Fruit fly (Drosophila melanogaster) whole organism, embryonic: ENCODE results near the gene slif.

Experiments used
- Aef1 ChIP-seq: fragments of 200-800 bp; sonication (Bioruptor generic); IDR thresholded peaks from 3 replicates; pipeline ENCODE4 v1.3.6; 2022; ENCODE audit warnings: missing biosample characterization, missing genetic modification characterization
- Blimp-1 ChIP-seq: fragments of 200-800 bp; sonication (Bioruptor generic); optimal IDR thresholded peaks from 3 replicates; lab custom pipeline; 2018; ENCODE audit warnings: missing biosample characterization, missing genetic modification characterization, mild to moderate bottlenecking, moderate library complexity, missing genetic modification reagents
- Bteb2 ChIP-seq: fragments of 200-800 bp; sonication (Bioruptor generic); optimal IDR thresholded peaks from 2 replicates; lab custom pipeline; 2016; ENCODE audit warnings: missing biosample characterization, missing genetic modification characterization
- CG11723 ChIP-seq: fragments of 200-800 bp; sonication (Bioruptor generic); optimal IDR thresholded peaks from 2 replicates; lab custom pipeline; 2017; ENCODE audit warnings: missing biosample characterization, mild to moderate bottlenecking, missing genetic modification characterization
- CG13424 ChIP-seq: fragments of 200-800 bp; sonication (Bioruptor generic); optimal IDR thresholded peaks from 2 replicates; lab custom pipeline; 2019; ENCODE audit warnings: missing biosample characterization, mild to moderate bottlenecking, missing genetic modification characterization, moderate library complexity
- CG14050 ChIP-seq: fragments of 200-800 bp; sonication (Bioruptor generic); IDR thresholded peaks from 3 replicates; pipeline ENCODE4 v1.3.6; 2022; ENCODE audit warnings: missing biosample characterization, missing genetic modification characterization
- CG15479 ChIP-seq: fragments of 200-800 bp; sonication (Bioruptor generic); optimal IDR thresholded peaks from 3 replicates; lab custom pipeline; 2019; ENCODE audit warnings: missing biosample characterization, mild to moderate bottlenecking, missing genetic modification characterization, moderate library complexity
- CG1603 ChIP-seq: fragments of 200-800 bp; sonication (Bioruptor generic); optimal IDR thresholded peaks from 2 replicates; lab custom pipeline; 2019; ENCODE audit warnings: missing biosample characterization, mild to moderate bottlenecking, missing genetic modification characterization, moderate library complexity
- CG1647 ChIP-seq: fragments of 200-800 bp; sonication (Bioruptor generic); optimal IDR thresholded peaks from 3 replicates; lab custom pipeline; 2016; ENCODE audit warnings: missing biosample characterization, missing genetic modification characterization
- CG18011 ChIP-seq: fragments of 200-800 bp; sonication (Bioruptor generic); optimal IDR thresholded peaks from 2 replicates; lab custom pipeline; 2017; ENCODE audit warnings: missing biosample characterization, missing genetic modification characterization, mild to moderate bottlenecking, moderate library complexity, missing genotype
- CG18262 ChIP-seq: fragments of 200-800 bp; optimal IDR thresholded peaks from 3 replicates; lab custom pipeline; 2019; ENCODE audit warnings: missing biosample characterization, mild to moderate bottlenecking, missing genetic modification characterization, moderate library complexity
- CG1832 ChIP-seq: fragments of 200-800 bp; sonication (Bioruptor generic); optimal IDR thresholded peaks from 2 replicates; lab custom pipeline; 2017; ENCODE audit warnings: missing biosample characterization, mild to moderate bottlenecking, missing genetic modification characterization, inconsistent platforms
- CG30020 ChIP-seq: fragments of 200-800 bp; optimal IDR thresholded peaks from 2 replicates; lab custom pipeline; 2019; ENCODE audit warnings: missing biosample characterization, mild to moderate bottlenecking, missing genetic modification characterization, moderate library complexity
- CG3995 ChIP-seq: fragments of 200-800 bp; sonication (Bioruptor generic); optimal IDR thresholded peaks from 3 replicates; lab custom pipeline; 2016; ENCODE audit warnings: missing biosample characterization, missing genetic modification characterization
- CG8944 ChIP-seq: fragments of 200-800 bp; sonication (Bioruptor generic); optimal IDR thresholded peaks from 3 replicates; lab custom pipeline; 2016; ENCODE audit warnings: missing biosample characterization, missing genetic modification characterization
- CG9437 ChIP-seq: fragments of 200-800 bp; sonication (Bioruptor generic); optimal IDR thresholded peaks from 2 replicates; lab custom pipeline; 2018; ENCODE audit warnings: missing biosample characterization, mild to moderate bottlenecking, missing genetic modification characterization
- CoRest ChIP-seq: fragments of 200-800 bp; sonication (Bioruptor generic); optimal IDR thresholded peaks from 3 replicates; lab custom pipeline; 2018; ENCODE audit warnings: missing biosample characterization, mild to moderate bottlenecking, missing genetic modification characterization, moderate library complexity
- Dll ChIP-seq: fragments of 200-800 bp; sonication (Bioruptor generic); IDR thresholded peaks from 4 replicates; pipeline ENCODE4 v1.3.6; 2022; ENCODE audit warnings: missing biosample characterization, missing genetic modification characterization; ENCODE audit not compliant: partially characterized antibody
- Drgx ChIP-seq: fragments of 200-800 bp; sonication (Bioruptor generic); IDR thresholded peaks from 2 replicates; pipeline ENCODE4 v1.3.6; 2022; ENCODE audit warnings: missing biosample characterization, missing genetic modification characterization
- Ets65A ChIP-seq: fragments of 200-800 bp; sonication (Bioruptor generic); peaks from one replicate; lab custom pipeline; 2016; ENCODE audit warnings: missing biosample characterization, missing genetic modification characterization
- Ets97D ChIP-seq: fragments of 200-800 bp; sonication (Bioruptor generic); optimal IDR thresholded peaks from 3 replicates; lab custom pipeline; 2016; ENCODE audit warnings: missing biosample characterization, missing genetic modification characterization
- Fer2 ChIP-seq: fragments of 200-800 bp; sonication (Bioruptor generic); optimal IDR thresholded peaks from 2 replicates; lab custom pipeline; 2018; ENCODE audit warnings: missing biosample characterization, mild to moderate bottlenecking, missing genetic modification characterization, moderate library complexity
- Fer3 ChIP-seq: fragments of 200-800 bp; sonication (Bioruptor generic); optimal IDR thresholded peaks from 2 replicates; lab custom pipeline; 2018; ENCODE audit warnings: missing biosample characterization, mild to moderate bottlenecking, missing genetic modification characterization, moderate library complexity
- H2.0 ChIP-seq: fragments of 200-800 bp; sonication (Bioruptor generic); IDR thresholded peaks from 2 replicates; pipeline ENCODE4 v1.3.6; 2022; ENCODE audit warnings: missing biosample characterization, missing genetic modification characterization
- HHEX ChIP-seq: fragments of 200-800 bp; sonication (Bioruptor generic); optimal IDR thresholded peaks from 3 replicates; lab custom pipeline; 2017; ENCODE audit warnings: missing biosample characterization, mild to moderate bottlenecking, missing genetic modification characterization, missing genetic modification reagents
- HLH4C ChIP-seq: fragments of 200-800 bp; sonication (Bioruptor generic); IDR thresholded peaks from 3 replicates; pipeline ENCODE4 v1.3.6; 2022; ENCODE audit warnings: missing biosample characterization, missing genetic modification characterization; ENCODE audit not compliant: partially characterized antibody
- HmgZ ChIP-seq: fragments of 200-800 bp; sonication (Bioruptor generic); optimal IDR thresholded peaks from 2 replicates; lab custom pipeline; 2018; ENCODE audit warnings: missing biosample characterization, mild to moderate bottlenecking, missing genetic modification characterization
- Hmx ChIP-seq: fragments of 200-800 bp; sonication (Bioruptor generic); optimal IDR thresholded peaks from 2 replicates; lab custom pipeline; 2016; ENCODE audit warnings: missing biosample characterization, missing genetic modification characterization
- Lim3 ChIP-seq: fragments of 200-800 bp; sonication (Bioruptor generic); IDR thresholded peaks from 2 replicates; pipeline ENCODE4 v1.3.6; 2022; ENCODE audit warnings: missing biosample characterization, missing genetic modification characterization
- Opbp ChIP-seq: fragments of 200-800 bp; sonication (Bioruptor generic); IDR thresholded peaks from 3 replicates; pipeline ENCODE4 v1.3.6; 2022; ENCODE audit warnings: missing biosample characterization, missing genetic modification characterization; ENCODE audit not compliant: partially characterized antibody
- Rx ChIP-seq: fragments of 200-800 bp; sonication (Bioruptor generic); IDR thresholded peaks from 2 replicates; pipeline ENCODE4 v1.3.6; 2022; ENCODE audit warnings: missing biosample characterization, missing genetic modification characterization
- Tbp ChIP-seq: fragments of >200 bp; optimal IDR thresholded peaks from 2 replicates; lab custom pipeline; 2018; ENCODE audit warnings: missing biosample characterization, missing genetic modification characterization
- ac ChIP-seq: fragments of 200-800 bp; sonication (Bioruptor generic); optimal IDR thresholded peaks from 3 replicates; lab custom pipeline; 2017; ENCODE audit warnings: missing biosample characterization, mild to moderate bottlenecking, missing genetic modification characterization
- ato ChIP-seq: fragments of 200-800 bp; sonication (Bioruptor generic); IDR thresholded peaks from 2 replicates; pipeline ENCODE4 v1.3.6; 2022; ENCODE audit warnings: missing biosample characterization, missing genetic modification characterization; ENCODE audit not compliant: partially characterized antibody
- bcd ChIP-seq: fragments of 200-800 bp; sonication (Bioruptor generic); optimal IDR thresholded peaks from 2 replicates; lab custom pipeline; 2017; ENCODE audit warnings: missing biosample characterization, mild to moderate bottlenecking, missing genetic modification characterization
- btn ChIP-seq: fragments of 200-800 bp; sonication (Bioruptor generic); optimal IDR thresholded peaks from 2 replicates; lab custom pipeline; 2016; ENCODE audit warnings: missing biosample characterization, missing genetic modification characterization
- cwo ChIP-seq: fragments of 200-800 bp; sonication (Bioruptor generic); optimal IDR thresholded peaks from 3 replicates; lab custom pipeline; 2017; ENCODE audit warnings: missing biosample characterization, missing genetic modification characterization, mild to moderate bottlenecking, moderate library complexity, missing genetic modification reagents
- fd64A ChIP-seq: fragments of 200-800 bp; sonication (Bioruptor generic); optimal IDR thresholded peaks from 3 replicates; lab custom pipeline; 2018; ENCODE audit warnings: missing biosample characterization, mild to moderate bottlenecking, missing genetic modification characterization
- gcm2 ChIP-seq: fragments of 200-800 bp; sonication (Bioruptor generic); optimal IDR thresholded peaks from 2 replicates; lab custom pipeline; 2016; ENCODE audit warnings: missing biosample characterization, missing genetic modification characterization
- her ChIP-seq: fragments of 200-800 bp; sonication (Bioruptor generic); optimal IDR thresholded peaks from 2 replicates; lab custom pipeline; 2016; ENCODE audit warnings: missing biosample characterization, missing genetic modification characterization
- ind ChIP-seq: fragments of 200-800 bp; sonication (Bioruptor generic); optimal IDR thresholded peaks from 3 replicates; lab custom pipeline; 2016; ENCODE audit warnings: missing biosample characterization, missing genetic modification characterization
- jigr1 ChIP-seq: fragments of 200-800 bp; sonication (Bioruptor generic); IDR thresholded peaks from 3 replicates; pipeline ENCODE4 v1.3.6; 2022; ENCODE audit warnings: missing biosample characterization, missing genetic modification characterization
- kay ChIP-seq: fragments of 200-800 bp; sonication (Bioruptor generic); optimal IDR thresholded peaks from 2 replicates; lab custom pipeline; 2016; ENCODE audit warnings: missing biosample characterization, missing genetic modification characterization
- nmo ChIP-seq: fragments of 200-800 bp; sonication (Bioruptor generic); optimal IDR thresholded peaks from 2 replicates; lab custom pipeline; 2018; ENCODE audit warnings: missing biosample characterization, mild to moderate bottlenecking, missing genetic modification characterization, moderate library complexity
- ranshi ChIP-seq: fragments of 200-800 bp; sonication (Bioruptor generic); IDR thresholded peaks from 2 replicates; pipeline ENCODE4 v1.3.6; 2022; ENCODE audit warnings: missing biosample characterization, missing genetic modification characterization
- salm ChIP-seq: fragments of 200-800 bp; sonication (Bioruptor generic); optimal IDR thresholded peaks from 2 replicates; lab custom pipeline; 2018; ENCODE audit warnings: missing biosample characterization, mild to moderate bottlenecking, missing genetic modification characterization
- scrt ChIP-seq: fragments of 200-800 bp; sonication (Bioruptor generic); optimal IDR thresholded peaks from 2 replicates; lab custom pipeline; 2018; ENCODE audit warnings: missing biosample characterization, mild to moderate bottlenecking, missing genetic modification characterization, moderate library complexity
- shn ChIP-seq: fragments of 200-800 bp; sonication (Bioruptor generic); optimal IDR thresholded peaks from 3 replicates; lab custom pipeline; 2016; ENCODE audit warnings: missing biosample characterization, missing genetic modification characterization
- sob ChIP-seq: fragments of 200-800 bp; sonication (Bioruptor generic); IDR thresholded peaks from 2 replicates; pipeline ENCODE4 v1.3.6; 2022; ENCODE audit warnings: missing biosample characterization, missing genetic modification characterization
- tgo ChIP-seq: fragments of 200-800 bp; sonication (Bioruptor generic); IDR thresholded peaks from 3 replicates; pipeline ENCODE4 v1.3.6; 2022; ENCODE audit warnings: missing biosample characterization, missing genetic modification characterization
- tll ChIP-seq, 2 experiments: fragments of 200-800 bp in 1 of 2; fragments of >200 bp in 1 of 2; sonication (Bioruptor generic) in 1 of 2; optimal IDR thresholded peaks; 2 replicates each; lab custom pipeline; 2017 to 2019; ENCODE audit warnings: missing biosample characterization in 2 of 2, missing genetic modification characterization in 2 of 2, mild to moderate bottlenecking in 1 of 2, moderate library complexity in 1 of 2

Gene slif

DNA sequence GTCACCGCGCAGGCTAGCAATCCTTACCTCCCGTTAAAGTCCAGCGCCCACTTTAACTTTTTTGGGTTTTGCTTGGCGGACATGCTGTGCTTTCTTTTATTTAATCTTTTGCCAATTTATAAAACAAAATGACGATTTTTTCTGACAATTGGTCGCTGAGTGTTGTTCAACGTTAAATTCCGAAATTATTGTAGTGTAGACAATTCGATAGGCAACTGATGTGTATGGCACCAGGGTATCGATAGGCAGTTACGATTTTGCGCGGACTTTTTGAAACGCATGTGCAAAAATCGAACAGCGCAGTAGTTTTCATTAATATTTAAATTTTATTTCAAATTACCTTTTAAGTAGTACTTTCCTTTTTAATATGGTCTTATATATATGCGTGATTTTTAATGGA lies 12.8 kb upstream of the slif start, which contains the start of gene EMC4 (continued):
- TF ChIP-seq HmgZ = peak; percentile 77
- TF ChIP-seq CG9437 (GFP tag; lab: Kevin White, UChicago) = peak; percentile 33
- no peak for TF ChIP-seq Aef1 (GFP tag; lab: Robert Waterston, UW)
- peak; percentile 93 for TF ChIP-seq Ets65A
- peak; percentile 15 for TF ChIP-seq CG18262 (tag; lab: Kevin White, UChicago)
- TF ChIP-seq CG8944 (GFP tag; lab: Kevin White, UChicago) = no peak
- TF ChIP-seq CG13424 (tag; lab: Kevin White, UChicago) = peak; percentile 7
- peak; percentile 46 for TF ChIP-seq ind (GFP tag; lab: Kevin White, UChicago)
- TF ChIP-seq CG30020 (tag; lab: Kevin White, UChicago) = peak; percentile 32
- 0 out of 3 replicates have a peak, but pooled peaks have one; percentile 21 for TF ChIP-seq CG14050 (GFP tag; lab: Robert Waterston, UW)
- peak; percentile 23; the same call in 1 of the 2 replicates for TF ChIP-seq ranshi
- no peak for TF ChIP-seq Tbp (GFP tag; lab: Kevin White, UChicago)
- no peak for TF ChIP-seq gcm2 (GFP tag; lab: Kevin White, UChicago)
- peak; percentile 55 for TF ChIP-seq Bteb2 (GFP tag; lab: Kevin White, UChicago)
- TF ChIP-seq CG1603 (tag; lab: Kevin White, UChicago) = peak; percentile 57
- peak; percentile 76 for TF ChIP-seq Dll (GFP tag; lab: Robert Waterston, UW)
- TF ChIP-seq CG1832 = no peak
- no peak for TF ChIP-seq CG3995 (GFP tag; lab: Kevin White, UChicago)
- TF ChIP-seq cwo (GFP tag; lab: Kevin White, UChicago) = peak; percentile 6
- no peak for TF ChIP-seq CG11723 (GFP tag; lab: Kevin White, UChicago)
- no peak for TF ChIP-seq ac
- no peak for TF ChIP-seq fd64A (GFP tag; lab: Kevin White, UChicago)
- TF ChIP-seq Hmx (GFP tag; lab: Kevin White, UChicago) = no peak
- TF ChIP-seq Blimp-1 (GFP tag; lab: Kevin White, UChicago) = no peak
- TF ChIP-seq tgo (GFP tag; lab: Robert Waterston, UW) = no peak
- TF ChIP-seq Opbp (GFP tag; lab: Robert Waterston, UW) = peak; percentile 82; the same call in 2 of the 3 replicates
- TF ChIP-seq H2.0 (GFP tag; lab: Robert Waterston, UW) = no peak
- TF ChIP-seq Fer3 = peak; percentile 51
- TF ChIP-seq HLH4C = peak; percentile 72
- no peak for TF ChIP-seq Rx (GFP tag; lab: Robert Waterston, UW)
- TF ChIP-seq ato (GFP tag; lab: Robert Waterston, UW) = peak; percentile 68
- TF ChIP-seq shn (GFP tag; lab: Kevin White, UChicago) = peak; percentile 24
- TF ChIP-seq Fer2 (tag; lab: Kevin White, UChicago) = no peak
- TF ChIP-seq jigr1 (GFP tag; lab: Robert Waterston, UW) = no peak
- TF ChIP-seq tll (GFP tag; optimal IDR thresholded peaks at IDR 0.05; lab: Kevin White, UChicago) = no peak
- peak; percentile 59 for TF ChIP-seq Ets97D (GFP tag; lab: Kevin White, UChicago)
- no peak for TF ChIP-seq CG15479
- peak; percentile 24 for TF ChIP-seq CG1647 (GFP tag; lab: Kevin White, UChicago)
- no peak for TF ChIP-seq salm (tag; lab: Kevin White, UChicago)
- TF ChIP-seq HHEX = peak; percentile 7
- no peak for TF ChIP-seq Lim3 (GFP tag; lab: Robert Waterston, UW)
- TF ChIP-seq Drgx (GFP tag; lab: Robert Waterston, UW) = no peak
- TF ChIP-seq nmo = peak; percentile 35
- peak; percentile 44 for TF ChIP-seq kay (GFP tag; lab: Kevin White, UChicago)
- peak; percentile 34 for TF ChIP-seq CoRest (tag; lab: Kevin White, UChicago)
- TF ChIP-seq bcd (GFP tag; lab: Kevin White, UChicago) = peak; percentile 2
- no peak for TF ChIP-seq scrt (GFP tag; lab: Kevin White, UChicago)
- TF ChIP-seq CG18011 (GFP tag; lab: Kevin White, UChicago) = peak; percentile 84
- TF ChIP-seq sob (GFP tag; lab: Robert Waterston, UW) = peak; percentile 84
- TF ChIP-seq her (GFP tag; lab: Kevin White, UChicago) = peak; percentile 65
- TF ChIP-seq btn (GFP tag; lab: Kevin White, UChicago) = no peak
